Fruit fly (Drosophila melanogaster) whole organism, prepupa: Measurements from ENCODE around the gene tara.

ENCODE experiments used
- CG10669 ChIP-seq: fragments of 200-800 bp; sonication (Bioruptor generic); optimal IDR thresholded peaks from 3 replicates; lab custom pipeline; 2018; ENCODE audit warnings: missing biosample characterization, mild to moderate bottlenecking, missing genetic modification characterization, moderate library complexity
- CG11762 ChIP-seq: fragments of 200-800 bp; sonication (Bioruptor generic); optimal IDR thresholded peaks from 3 replicates; lab custom pipeline; 2016; ENCODE audit warnings: missing biosample characterization, missing genetic modification characterization; ENCODE audit not compliant: insufficient read depth
- CG11902 ChIP-seq: fragments of 200-800 bp; sonication (Bioruptor generic); optimal IDR thresholded peaks from 3 replicates; lab custom pipeline; 2016; ENCODE audit warnings: missing biosample characterization, missing genetic modification characterization
- CG3032 ChIP-seq: fragments of 200-800 bp; optimal IDR thresholded peaks from 2 replicates; lab custom pipeline; 2019; ENCODE audit warnings: missing biosample characterization, mild to moderate bottlenecking, missing genetic modification characterization, moderate library complexity
- CG31627 ChIP-seq: fragments of 200-800 bp; sonication (Bioruptor generic); optimal IDR thresholded peaks from 3 replicates; lab custom pipeline; 2016; ENCODE audit warnings: missing biosample characterization, missing genetic modification characterization
- CG32006 ChIP-seq: fragments of 200-800 bp; sonication (Bioruptor generic); optimal IDR thresholded peaks from 3 replicates; lab custom pipeline; 2017; ENCODE audit warnings: missing biosample characterization, mild to moderate bottlenecking, missing genetic modification characterization
- CG6163 ChIP-seq: fragments of 200-800 bp; sonication (Bioruptor generic); IDR thresholded peaks from 3 replicates; pipeline ENCODE4 v1.3.6; 2022; ENCODE audit warnings: missing biosample characterization, missing genetic modification characterization
- CG6276 ChIP-seq: fragments of 200-800 bp; sonication (Bioruptor generic); optimal IDR thresholded peaks from 2 replicates; lab custom pipeline; 2017; ENCODE audit warnings: missing biosample characterization, mild to moderate bottlenecking, missing genetic modification characterization
- CG6792 ChIP-seq: fragments of 200-800 bp; sonication (Bioruptor generic); optimal IDR thresholded peaks from 3 replicates; lab custom pipeline; 2016; ENCODE audit warnings: missing biosample characterization, missing genetic modification characterization
- CG6854 ChIP-seq: fragments of 200-800 bp; sonication (Bioruptor generic); optimal IDR thresholded peaks from 2 replicates; lab custom pipeline; 2017; ENCODE audit warnings: missing biosample characterization, mild to moderate bottlenecking, missing genetic modification characterization
- CG7368 ChIP-seq: fragments of 200-800 bp; sonication (Bioruptor generic); optimal IDR thresholded peaks from 3 replicates; lab custom pipeline; 2016; ENCODE audit warnings: missing biosample characterization, missing genetic modification characterization
- CG8632 ChIP-seq: fragments of 200-800 bp; sonication (Bioruptor generic); optimal IDR thresholded peaks from 3 replicates; lab custom pipeline; 2016; ENCODE audit warnings: missing biosample characterization, missing genetic modification characterization
- CG9139 ChIP-seq: fragments of 200-800 bp; sonication (Bioruptor generic); optimal IDR thresholded peaks from 3 replicates; lab custom pipeline; 2017; ENCODE audit warnings: missing biosample characterization, mild to moderate bottlenecking, missing genetic modification characterization
- Eip75B ChIP-seq: fragments of 200-800 bp; sonication (Bioruptor generic); optimal IDR thresholded peaks from 3 replicates; lab custom pipeline; 2016; ENCODE audit warnings: missing biosample characterization, missing genetic modification characterization
- Eip93F ChIP-seq: fragments of 200-800 bp; sonication (Bioruptor generic); optimal IDR thresholded peaks from 2 replicates; lab custom pipeline; 2016; ENCODE audit warnings: missing biosample characterization, mild to moderate bottlenecking, missing genetic modification characterization
- Gug ChIP-seq: fragments of 200-800 bp; sonication (Bioruptor generic); IDR thresholded peaks from 2 replicates; pipeline ENCODE4 v1.3.6; 2022; ENCODE audit warnings: missing biosample characterization, missing genetic modification characterization
- Hr38 ChIP-seq: sonication (Bioruptor generic); optimal IDR thresholded peaks from 2 replicates; lab custom pipeline; 2016; ENCODE audit warnings: missing biosample characterization, missing genetic modification characterization
- Hr39 ChIP-seq: fragments of 200-800 bp; sonication (Bioruptor generic); optimal IDR thresholded peaks from 2 replicates; lab custom pipeline; 2016; ENCODE audit warnings: missing biosample characterization, missing genetic modification characterization
- Lpt ChIP-seq: fragments of 200-800 bp; sonication (Bioruptor generic); optimal IDR thresholded peaks from 3 replicates; lab custom pipeline; 2016; ENCODE audit warnings: missing biosample characterization, missing genetic modification characterization
- OdsH ChIP-seq: fragments of 200-800 bp; sonication (Bioruptor generic); optimal IDR thresholded peaks from 3 replicates; lab custom pipeline; 2016; ENCODE audit warnings: missing biosample characterization, missing genetic modification characterization
- Sox102F ChIP-seq: fragments of 200-800 bp; sonication (Bioruptor generic); optimal IDR thresholded peaks from 2 replicates; lab custom pipeline; 2016; ENCODE audit warnings: missing biosample characterization, mild to moderate bottlenecking, missing genetic modification characterization
- Sox14 ChIP-seq: fragments of 200-800 bp; sonication (Bioruptor generic); optimal IDR thresholded peaks from 3 replicates; lab custom pipeline; 2016; ENCODE audit warnings: missing biosample characterization, missing genetic modification characterization
- Sox15 ChIP-seq: fragments of 200-800 bp; sonication (Bioruptor generic); optimal IDR thresholded peaks from 3 replicates; lab custom pipeline; 2016; ENCODE audit warnings: missing biosample characterization, missing genetic modification characterization
- achi ChIP-seq: fragments of 200-800 bp; sonication (Bioruptor generic); optimal IDR thresholded peaks from 3 replicates; lab custom pipeline; 2016; ENCODE audit warnings: missing biosample characterization, missing genetic modification characterization
- acj6 ChIP-seq: fragments of 200-800 bp; sonication (Bioruptor generic); optimal IDR thresholded peaks from 3 replicates; lab custom pipeline; 2016; ENCODE audit warnings: missing biosample characterization, missing genetic modification characterization
- cyc ChIP-seq: fragments of 200-800 bp; sonication (Bioruptor generic); optimal IDR thresholded peaks from 3 replicates; lab custom pipeline; 2016; ENCODE audit warnings: missing biosample characterization, missing genetic modification characterization
- dac ChIP-seq: fragments of 200-800 bp; sonication (Bioruptor generic); optimal IDR thresholded peaks from 2 replicates; lab custom pipeline; 2017; ENCODE audit warnings: missing biosample characterization, mild to moderate bottlenecking, missing genetic modification characterization
- dsx ChIP-seq: fragments of 200-800 bp; optimal IDR thresholded peaks from 3 replicates; lab custom pipeline; 2019; ENCODE audit warnings: missing biosample characterization, mild to moderate bottlenecking, missing genetic modification characterization, moderate library complexity; ENCODE audit not compliant: poor library complexity, severe bottlenecking
- eg ChIP-seq: fragments of 200-800 bp; sonication (Bioruptor generic); IDR thresholded peaks from 3 replicates; pipeline ENCODE4 v1.3.6; 2022; ENCODE audit warnings: missing biosample characterization, missing genetic modification characterization
- esn ChIP-seq: fragments of 200-800 bp; sonication (Bioruptor generic); optimal IDR thresholded peaks from 2 replicates; lab custom pipeline; 2016; ENCODE audit warnings: missing biosample characterization, mild to moderate bottlenecking, missing genetic modification characterization, moderate library complexity
- fd59A ChIP-seq: fragments of 200-800 bp; sonication (Bioruptor generic); optimal IDR thresholded peaks from 2 replicates; lab custom pipeline; 2017; ENCODE audit warnings: missing biosample characterization, mild to moderate bottlenecking, missing genetic modification characterization, missing genetic modification reagents
- fkh ChIP-seq: fragments of 200-800 bp; sonication (Bioruptor generic); optimal IDR thresholded peaks from 3 replicates; lab custom pipeline; 2017; ENCODE audit warnings: missing biosample characterization, mild to moderate bottlenecking, missing genetic modification characterization, moderate library complexity
- lz ChIP-seq: fragments of 200-800 bp; sonication (Bioruptor generic); optimal IDR thresholded peaks from 3 replicates; lab custom pipeline; 2016; ENCODE audit warnings: missing biosample characterization, missing genetic modification characterization
- net ChIP-seq: fragments of 200-800 bp; sonication (Bioruptor generic); optimal IDR thresholded peaks from 3 replicates; lab custom pipeline; 2016; ENCODE audit warnings: missing biosample characterization, missing genetic modification characterization
- salr ChIP-seq, 2 experiments: fragments of 200-800 bp; sonication (Bioruptor generic); optimal IDR thresholded peaks; 3 replicates each; lab custom pipeline; 2016 to 2018; ENCODE audit warnings: missing biosample characterization in 2 of 2, missing genetic modification characterization in 2 of 2, mild to moderate bottlenecking in 1 of 2
- ss ChIP-seq, 2 experiments: fragments of 200-800 bp; sonication (Bioruptor generic); optimal IDR thresholded peaks; 2 replicates in 1 of 2; 3 replicates in 1 of 2; lab custom pipeline; 2017 to 2018; ENCODE audit warnings: mild to moderate bottlenecking in 2 of 2, missing biosample characterization in 2 of 2, missing genetic modification characterization in 2 of 2, moderate library complexity in 1 of 2
- topi ChIP-seq: fragments of 200-800 bp; sonication (Bioruptor generic); optimal IDR thresholded peaks from 3 replicates; lab custom pipeline; 2016; ENCODE audit warnings: missing biosample characterization, missing genetic modification characterization
- vri ChIP-seq: fragments of 200-800 bp; sonication (Bioruptor generic); optimal IDR thresholded peaks from 3 replicates; lab custom pipeline; 2016; ENCODE audit warnings: missing biosample characterization, mild to moderate bottlenecking, missing genetic modification characterization

tara gene

DNA sequence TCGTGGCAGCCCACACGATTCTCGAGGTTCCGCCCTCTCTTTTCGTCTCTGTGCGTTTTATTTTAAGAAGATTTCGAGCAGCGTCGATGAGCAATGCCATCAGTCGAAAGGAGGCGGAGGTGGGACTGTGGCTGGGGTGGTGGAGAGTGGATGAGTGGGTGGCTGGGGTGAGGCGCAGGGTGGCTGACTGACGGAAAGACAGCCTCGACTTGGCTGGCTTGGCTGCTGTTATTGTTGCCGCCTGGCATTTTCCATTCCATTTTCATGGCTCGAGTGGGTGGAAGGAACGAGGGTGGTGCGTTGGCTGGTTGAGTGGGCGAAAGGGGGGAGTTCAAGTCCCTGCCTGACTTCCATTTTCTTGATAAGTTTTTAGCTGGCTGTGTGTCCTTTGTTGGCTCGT lies 30.7 kb downstream of the tara start (continued):
- TF ChIP-seq CG6854 (GFP tag; lab: Kevin White, UChicago), result no peak
- TF ChIP-seq eg (GFP tag; lab: Robert Waterston, UW), result 0 out of 3 replicates have a peak, but pooled peaks have one; percentile 22
- no peak for TF ChIP-seq salr (GFP tag; optimal IDR thresholded peaks at IDR 0.05; lab: Kevin White, UChicago)
- TF ChIP-seq Eip93F, result no peak
- no peak for TF ChIP-seq CG3032 (tag; lab: Kevin White, UChicago)
- no peak for TF ChIP-seq dsx
- TF ChIP-seq, all 60 proteins: peak for 6

DNA sequence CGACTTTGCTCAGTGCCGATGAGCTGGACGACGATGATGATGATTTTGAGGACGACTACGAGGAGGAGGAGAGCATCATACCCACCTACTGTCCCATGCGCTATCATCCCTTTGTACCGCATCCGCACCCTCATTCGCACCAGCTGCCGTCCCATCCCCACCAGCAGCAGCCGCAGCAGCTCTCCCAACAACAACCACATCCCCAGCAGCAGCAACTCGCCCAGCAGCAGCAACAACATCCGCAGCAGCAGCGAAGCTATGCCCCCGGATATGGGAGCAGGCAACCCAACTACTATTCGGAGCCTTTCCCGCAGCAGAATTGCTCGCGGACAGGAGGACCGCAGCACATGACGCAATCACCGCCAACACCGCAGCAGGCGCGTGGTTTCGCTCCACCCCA lies 31.9 kb downstream of the tara start:
- no peak for TF ChIP-seq dac (GFP tag; lab: Kevin White, UChicago)
- TF ChIP-seq Eip75B (GFP tag; lab: Kevin White, UChicago), result no peak
- TF ChIP-seq CG7368 (GFP tag; lab: Kevin White, UChicago), result no peak
- TF ChIP-seq CG6792 (GFP tag; lab: Kevin White, UChicago), result no peak
- no peak for TF ChIP-seq ss (GFP tag; optimal IDR thresholded peaks at IDR 0.05; lab: Kevin White, UChicago)
- TF ChIP-seq Sox14 (GFP tag; lab: Kevin White, UChicago), result no peak
- no peak for TF ChIP-seq net (GFP tag; lab: Kevin White, UChicago)
- no peak for TF ChIP-seq CG9139 (GFP tag; lab: Kevin White, UChicago)
- TF ChIP-seq CG6276 (GFP tag; lab: Kevin White, UChicago), result no peak
- no peak for TF ChIP-seq Sox102F (GFP tag; lab: Kevin White, UChicago)
- no peak for TF ChIP-seq Hr38 (GFP tag; lab: Kevin White, UChicago)

DNA sequence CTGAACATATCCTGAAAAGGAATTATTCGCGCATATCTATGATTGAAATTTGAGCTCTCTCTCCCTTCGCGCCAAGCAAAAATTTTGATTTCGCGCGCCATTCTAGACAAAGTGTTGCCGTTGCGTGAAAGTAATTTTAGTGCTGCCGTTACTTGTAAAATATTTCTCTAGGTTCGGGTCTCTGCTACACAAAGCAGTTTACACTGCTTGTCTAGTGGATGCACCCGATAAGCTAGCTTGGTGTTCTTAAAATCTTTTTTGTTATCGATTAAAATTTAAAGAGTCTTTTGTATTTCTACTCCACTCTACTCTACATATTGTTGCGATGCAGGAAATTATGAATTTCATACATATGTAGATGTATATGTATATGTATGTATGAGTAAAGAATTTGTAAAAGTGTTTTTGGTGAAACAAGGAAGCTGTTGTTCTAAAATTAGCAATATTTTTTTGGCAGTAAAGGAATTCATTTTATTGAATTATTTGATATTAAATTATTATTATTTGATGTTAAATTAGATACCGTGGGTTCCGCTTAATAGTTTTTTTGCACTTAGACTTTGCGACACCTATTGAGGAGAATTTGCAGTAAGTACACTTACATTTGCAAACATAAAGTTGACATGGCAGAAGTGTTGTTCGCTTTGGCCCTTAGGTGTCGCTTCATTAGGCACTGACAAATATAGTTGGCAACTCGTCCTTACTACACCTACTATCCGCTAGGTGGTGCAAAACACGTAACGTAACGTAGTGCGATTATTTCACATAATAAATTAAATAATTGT lies 35.1 kb downstream of the tara start:
- TF ChIP-seq Hr38 (GFP tag; lab: Kevin White, UChicago) (no peak), CG8632 (GFP tag; lab: Kevin White, UChicago) (no peak), Sox102F (GFP tag; lab: Kevin White, UChicago) (no peak), CG6854 (GFP tag; lab: Kevin White, UChicago) (peak; percentile 18), salr (GFP tag; optimal IDR thresholded peaks at IDR 0.05; lab: Kevin White, UChicago) (peak in 1 of 2 experiments; percentile 27), esn (GFP tag; lab: Kevin White, UChicago) (peak; percentile 75), lz (GFP tag; lab: Kevin White, UChicago) (peak; percentile 77), CG6792 (GFP tag; lab: Kevin White, UChicago) (peak; percentile 9), Hr39 (GFP tag; lab: Kevin White, UChicago) (peak; percentile 73), CG6163 (GFP tag; lab: Robert Waterston, UW) (no peak), topi (GFP tag; lab: Kevin White, UChicago) (peak; percentile 56), CG31627 (GFP tag; lab: Kevin White, UChicago) (peak; percentile 76), vri (peak; percentile 68), Gug (GFP tag; lab: Robert Waterston, UW) (no peak), fd59A (no peak), cyc (GFP tag; lab: Kevin White, UChicago) (peak; percentile 79), OdsH (GFP tag; lab: Kevin White, UChicago) (no peak), CG10669 (GFP tag; lab: Kevin White, UChicago) (no peak), fkh (GFP tag; lab: Kevin White, UChicago) (no peak), Sox15 (peak; percentile 10), achi (GFP tag; lab: Kevin White, UChicago) (no peak), CG11762 (GFP tag; lab: Kevin White, UChicago) (no peak), dac (GFP tag; lab: Kevin White, UChicago) (no peak), acj6 (peak; percentile 58), CG11902 (GFP tag; lab: Kevin White, UChicago) (peak; percentile 33), CG32006 (GFP tag; lab: Kevin White, UChicago) (no peak), Lpt (no peak)
